Fruit fly (Drosophila melanogaster) whole organism, embryonic: ENCODE results near the gene enc.

Source experiments
- Atf3 ChIP-seq: fragments of 200-800 bp; sonication (Bioruptor generic); optimal IDR thresholded peaks from 3 replicates; lab custom pipeline; 2016; ENCODE audit warnings: missing biosample characterization, missing genetic modification characterization
- C15 ChIP-seq: fragments of 200-800 bp; sonication (Bioruptor generic); IDR thresholded peaks from 3 replicates; pipeline ENCODE4 v1.3.6; 2022; ENCODE audit warnings: missing biosample characterization, missing genetic modification characterization
- CG10366 ChIP-seq: fragments of 200-800 bp; sonication (Bioruptor generic); IDR thresholded peaks from 2 replicates; pipeline ENCODE4 v1.3.6; 2022; ENCODE audit warnings: missing biosample characterization, missing genetic modification characterization
- CG11247 ChIP-seq: fragments of 200-800 bp; sonication (Bioruptor generic); IDR thresholded peaks from 2 replicates; pipeline ENCODE4 v1.3.6; 2022; ENCODE audit warnings: missing biosample characterization, missing genetic modification characterization
- CG11398 ChIP-seq: fragments of 200-800 bp; sonication (Bioruptor generic); optimal IDR thresholded peaks from 2 replicates; lab custom pipeline; 2016; ENCODE audit warnings: missing biosample characterization, missing genetic modification characterization
- CG11504 ChIP-seq: fragments of 200-800 bp; sonication (Bioruptor generic); optimal IDR thresholded peaks from 3 replicates; lab custom pipeline; 2019; ENCODE audit warnings: missing biosample characterization, mild to moderate bottlenecking, missing genetic modification characterization, moderate library complexity
- CG13424 ChIP-seq: fragments of 200-800 bp; sonication (Bioruptor generic); optimal IDR thresholded peaks from 2 replicates; lab custom pipeline; 2019; ENCODE audit warnings: missing biosample characterization, mild to moderate bottlenecking, missing genetic modification characterization, moderate library complexity
- CG14965 ChIP-seq: fragments of 200-800 bp; sonication (Bioruptor generic); optimal IDR thresholded peaks from 2 replicates; lab custom pipeline; 2016; ENCODE audit warnings: missing biosample characterization, missing genetic modification characterization, borderline replicate concordance
- CG15479 ChIP-seq: fragments of 200-800 bp; sonication (Bioruptor generic); optimal IDR thresholded peaks from 3 replicates; lab custom pipeline; 2019; ENCODE audit warnings: missing biosample characterization, mild to moderate bottlenecking, missing genetic modification characterization, moderate library complexity
- CG1602 ChIP-seq: fragments of 200-800 bp; sonication (Bioruptor generic); optimal IDR thresholded peaks from 3 replicates; lab custom pipeline; 2016; ENCODE audit warnings: missing biosample characterization, missing genetic modification characterization
- CG2712 ChIP-seq: fragments of 200-800 bp; optimal IDR thresholded peaks from 3 replicates; lab custom pipeline; 2019; ENCODE audit warnings: missing biosample characterization, mild to moderate bottlenecking, missing genetic modification characterization, moderate library complexity
- CG30020 ChIP-seq: fragments of 200-800 bp; optimal IDR thresholded peaks from 2 replicates; lab custom pipeline; 2019; ENCODE audit warnings: missing biosample characterization, mild to moderate bottlenecking, missing genetic modification characterization, moderate library complexity
- CG31441 ChIP-seq: fragments of 200-800 bp; sonication (Bioruptor generic); IDR thresholded peaks from 2 replicates; pipeline ENCODE4 v1.3.6; 2022; ENCODE audit warnings: missing biosample characterization, missing genetic modification characterization
- CG3838 ChIP-seq: fragments of 200-800 bp; sonication (Bioruptor generic); optimal IDR thresholded peaks from 3 replicates; lab custom pipeline; 2016; ENCODE audit warnings: missing biosample characterization, missing genetic modification characterization
- CG4404 ChIP-seq: fragments of 200-800 bp; sonication (Bioruptor generic); IDR thresholded peaks from 2 replicates; pipeline ENCODE4 v1.3.6; 2022; ENCODE audit warnings: missing biosample characterization, missing genetic modification characterization
- CG6254 ChIP-seq: fragments of 200-800 bp; sonication (Bioruptor generic); optimal IDR thresholded peaks from 3 replicates; lab custom pipeline; 2017; ENCODE audit warnings: mild to moderate bottlenecking, missing biosample characterization, missing genetic modification reagents, missing genetic modification characterization
- CG6683 ChIP-seq: fragments of 200-800 bp; sonication (Bioruptor generic); optimal IDR thresholded peaks from 2 replicates; lab custom pipeline; 2017; ENCODE audit warnings: missing biosample characterization, mild to moderate bottlenecking, missing genetic modification characterization, missing genetic modification reagents
- CG8089 ChIP-seq: fragments of 200-800 bp; sonication (Bioruptor generic); optimal IDR thresholded peaks from 3 replicates; lab custom pipeline; 2016; ENCODE audit warnings: missing biosample characterization, missing genetic modification characterization
- CG8290 ChIP-seq, 3 experiments: fragments of 200-800 bp; sonication (Bioruptor generic); optimal IDR thresholded peaks; 2 replicates each; lab custom pipeline; 2016 to 2019; ENCODE audit warnings: missing biosample characterization in 3 of 3, missing genetic modification characterization in 3 of 3, mild to moderate bottlenecking in 2 of 3, moderate library complexity in 1 of 3
- CG8924 ChIP-seq: fragments of 200-800 bp; optimal IDR thresholded peaks from 3 replicates; lab custom pipeline; 2019; ENCODE audit warnings: missing biosample characterization, mild to moderate bottlenecking, missing genetic modification characterization, moderate library complexity
- CG9876 ChIP-seq: fragments of 200-800 bp; sonication (Bioruptor generic); optimal IDR thresholded peaks from 2 replicates; lab custom pipeline; 2016; ENCODE audit warnings: missing biosample characterization, missing genetic modification characterization
- Ets97D ChIP-seq: fragments of 200-800 bp; sonication (Bioruptor generic); optimal IDR thresholded peaks from 3 replicates; lab custom pipeline; 2016; ENCODE audit warnings: missing biosample characterization, missing genetic modification characterization
- Max ChIP-seq: fragments of 200-800 bp; sonication (Bioruptor generic); optimal IDR thresholded peaks from 2 replicates; lab custom pipeline; 2016; ENCODE audit warnings: missing biosample characterization, mild to moderate bottlenecking, missing genetic modification characterization
- Sox102F ChIP-seq: fragments of 200-800 bp; sonication (Bioruptor generic); optimal IDR thresholded peaks from 2 replicates; lab custom pipeline; 2018; ENCODE audit warnings: missing biosample characterization, mild to moderate bottlenecking, missing genetic modification characterization, moderate library complexity
- Sry-β ChIP-seq: fragments of 200-800 bp; sonication (Bioruptor generic); optimal IDR thresholded peaks from 2 replicates; lab custom pipeline; 2018; ENCODE audit warnings: missing biosample characterization, mild to moderate bottlenecking, missing genetic modification characterization, moderate library complexity
- Taf1 ChIP-seq: fragments of 200-800 bp; sonication (Bioruptor generic); IDR thresholded peaks from 2 replicates; pipeline ENCODE4 v1.3.6; 2022; ENCODE audit warnings: missing biosample characterization, missing genetic modification characterization
- Trl ChIP-seq, 3 experiments: fragments of >200 bp in 2 of 3; fragments of 200-800 bp in 1 of 3; sonication (Bioruptor generic) in 1 of 3; optimal IDR thresholded peaks; 2 replicates in 1 of 3; 3 replicates in 2 of 3; lab custom pipeline; 2016 to 2017; ENCODE audit warnings: missing biosample characterization in 1 of 3, missing genetic modification characterization in 1 of 3
- Xrp1 ChIP-seq: fragments of 200-800 bp; sonication (Bioruptor generic); IDR thresholded peaks from 2 replicates; pipeline ENCODE4 v1.3.6; 2022; ENCODE audit warnings: missing biosample characterization, missing genetic modification characterization
- chm ChIP-seq: fragments of 200-800 bp; sonication (Bioruptor generic); IDR thresholded peaks from 2 replicates; pipeline ENCODE4 v1.3.6; 2022; ENCODE audit warnings: missing biosample characterization, missing genetic modification characterization
- crol ChIP-seq: fragments of 200-800 bp; sonication (Bioruptor generic); IDR thresholded peaks from 2 replicates; pipeline ENCODE4 v1.3.6; 2022; ENCODE audit warnings: missing biosample characterization, missing genetic modification characterization
- dmrt11E ChIP-seq: fragments of 200-800 bp; sonication (Bioruptor generic); optimal IDR thresholded peaks from 3 replicates; lab custom pipeline; 2018; ENCODE audit warnings: missing biosample characterization, mild to moderate bottlenecking, missing genetic modification characterization, moderate library complexity
- dpn ChIP-seq, 2 experiments: fragments of 200-800 bp; sonication (Bioruptor generic); optimal IDR thresholded peaks; 3 replicates each; lab custom pipeline; 2016; ENCODE audit warnings: missing biosample characterization in 2 of 2, missing genetic modification characterization in 2 of 2
- fu2 ChIP-seq: fragments of 200-800 bp; sonication (Bioruptor generic); optimal IDR thresholded peaks from 2 replicates; lab custom pipeline; 2016; ENCODE audit warnings: missing biosample characterization, missing genetic modification characterization
- gcm ChIP-seq: fragments of 200-800 bp; sonication (Bioruptor generic); optimal IDR thresholded peaks from 2 replicates; lab custom pipeline; 2019; ENCODE audit warnings: missing biosample characterization, mild to moderate bottlenecking, missing genetic modification characterization, moderate library complexity
- jumu ChIP-seq: fragments of 200-800 bp; sonication (Bioruptor generic); optimal IDR thresholded peaks from 3 replicates; lab custom pipeline; 2016; ENCODE audit warnings: missing biosample characterization, missing genetic modification characterization
- kni ChIP-seq: fragments of 200-800 bp; sonication (Bioruptor generic); optimal IDR thresholded peaks from 3 replicates; lab custom pipeline; 2017; ENCODE audit warnings: mild to moderate bottlenecking, missing biosample characterization, missing genetic modification reagents, missing genetic modification characterization
- lab ChIP-seq: fragments of 200-800 bp; sonication (Bioruptor generic); optimal IDR thresholded peaks from 3 replicates; lab custom pipeline; 2017; ENCODE audit warnings: missing biosample characterization, missing genetic modification characterization, mild to moderate bottlenecking, moderate library complexity, missing genetic modification reagents
- luna ChIP-seq: fragments of 200-800 bp; sonication (Bioruptor generic); optimal IDR thresholded peaks from 2 replicates; lab custom pipeline; 2016; ENCODE audit warnings: missing biosample characterization, missing genetic modification characterization
- nau ChIP-seq: fragments of 200-800 bp; sonication (Bioruptor generic); optimal IDR thresholded peaks from 3 replicates; lab custom pipeline; 2017; ENCODE audit warnings: missing biosample characterization, mild to moderate bottlenecking, missing genetic modification characterization, missing genetic modification reagents
- nerfin-2 ChIP-seq: fragments of 200-800 bp; sonication (Bioruptor generic); IDR thresholded peaks from 2 replicates; pipeline ENCODE4 v1.3.6; 2022; ENCODE audit warnings: missing biosample characterization, missing genetic modification characterization; ENCODE audit not compliant: partially characterized antibody
- pros ChIP-seq: fragments of 200-800 bp; sonication (Bioruptor generic); optimal IDR thresholded peaks from 3 replicates; lab custom pipeline; 2019; ENCODE audit warnings: missing biosample characterization, mild to moderate bottlenecking, missing genetic modification characterization, moderate library complexity
- psq ChIP-seq: fragments of 200-800 bp; sonication (Bioruptor generic); optimal IDR thresholded peaks from 2 replicates; lab custom pipeline; 2017; ENCODE audit warnings: missing biosample characterization, missing genetic modification characterization
- sc ChIP-seq, 3 experiments: fragments of >200 bp in 2 of 3; fragments of 200-800 bp in 1 of 3; sonication (Bioruptor generic) in 1 of 3; optimal IDR thresholded peaks; 2 replicates in 2 of 3; 3 replicates in 1 of 3; lab custom pipeline; 2017; ENCODE audit warnings: mild to moderate bottlenecking in 1 of 3, missing biosample characterization in 1 of 3, missing genetic modification characterization in 1 of 3, missing genetic modification reagents in 1 of 3
- scrt ChIP-seq: fragments of 200-800 bp; sonication (Bioruptor generic); optimal IDR thresholded peaks from 2 replicates; lab custom pipeline; 2018; ENCODE audit warnings: missing biosample characterization, mild to moderate bottlenecking, missing genetic modification characterization, moderate library complexity
- sd ChIP-seq: fragments of 200-800 bp; sonication (Bioruptor generic); optimal IDR thresholded peaks from 3 replicates; lab custom pipeline; 2018; ENCODE audit warnings: missing biosample characterization, mild to moderate bottlenecking, missing genetic modification characterization, moderate library complexity
- slp2 ChIP-seq: fragments of 200-800 bp; sonication (Bioruptor generic); optimal IDR thresholded peaks from 2 replicates; lab custom pipeline; 2016; ENCODE audit warnings: missing biosample characterization, missing genetic modification characterization
- trem ChIP-seq: fragments of 200-800 bp; optimal IDR thresholded peaks from 3 replicates; lab custom pipeline; 2019; ENCODE audit warnings: missing biosample characterization, mild to moderate bottlenecking, missing genetic modification characterization, moderate library complexity
- ttk ChIP-seq: fragments of 200-800 bp; sonication (Bioruptor generic); IDR thresholded peaks from 2 replicates; pipeline ENCODE4 v2.1.2; 2022; ENCODE audit warnings: missing biosample characterization, missing genetic modification characterization

Gene enc

dm6 chr3L:3816772-3817483 lies 1.6 kb upstream of the enc start (continued):
- no peak for TF ChIP-seq trem (tag; lab: Kevin White, UChicago)
- no peak for TF ChIP-seq Taf1 (GFP tag; lab: Robert Waterston, UW)
- peak; percentile 0 for TF ChIP-seq dmrt11E (tag; lab: Kevin White, UChicago)
- no peak for TF ChIP-seq CG11504
- no peak for TF ChIP-seq Sry-β
- no peak for TF ChIP-seq Trl (optimal IDR thresholded peaks at IDR 0.05; lab: Kevin White, UChicago)
- no peak for TF ChIP-seq Trl (GFP tag; optimal IDR thresholded peaks at IDR 0.05; lab: Kevin White, UChicago)
- no peak for TF ChIP-seq CG30020 (tag; lab: Kevin White, UChicago)
- no peak for TF ChIP-seq pros (GFP tag; lab: Kevin White, UChicago)
- peak; percentile 26 for TF ChIP-seq CG6254
- TF ChIP-seq CG15479 (GFP tag; lab: Kevin White, UChicago): no peak
- no peak for TF ChIP-seq fu2 (GFP tag; lab: Kevin White, UChicago)
- no peak for TF ChIP-seq C15 (GFP tag; lab: Robert Waterston, UW)
- no peak for TF ChIP-seq CG11247
- no peak for TF ChIP-seq CG14965 (GFP tag; lab: Kevin White, UChicago)
- TF ChIP-seq CG31441 (GFP tag; lab: Robert Waterston, UW): no peak
- TF ChIP-seq CG4404: no peak
- no peak for TF ChIP-seq Sox102F (GFP tag; lab: Kevin White, UChicago)
- TF ChIP-seq jumu (GFP tag; lab: Kevin White, UChicago): no peak
- TF ChIP-seq ttk (GFP tag; lab: Robert Waterston, UW): no peak
- no peak for TF ChIP-seq crol (GFP tag; lab: Robert Waterston, UW)
- no peak for TF ChIP-seq CG1602 (GFP tag; lab: Kevin White, UChicago)
- TF ChIP-seq nau: no peak
- TF ChIP-seq CG11398 (GFP tag; lab: Kevin White, UChicago): no peak
- no peak for TF ChIP-seq nerfin-2 (GFP tag; lab: Robert Waterston, UW)
- no peak for TF ChIP-seq chm (GFP tag; lab: Robert Waterston, UW)
- no peak for TF ChIP-seq Xrp1
- TF ChIP-seq Max: no peak
- no peak for TF ChIP-seq CG8924
- TF ChIP-seq sd (tag; lab: Kevin White, UChicago): peak; percentile 74
- no peak for TF ChIP-seq Atf3 (GFP tag; lab: Kevin White, UChicago)
- TF ChIP-seq CG6683 (GFP tag; lab: Kevin White, UChicago): no peak
- TF ChIP-seq psq: no peak
- no peak for TF ChIP-seq Ets97D (GFP tag; lab: Kevin White, UChicago)
- no peak for TF ChIP-seq dpn (GFP tag; optimal IDR thresholded peaks at IDR 0.05; lab: Kevin White, UChicago)
- TF ChIP-seq kni (GFP tag; lab: Kevin White, UChicago): peak; percentile 16
- TF ChIP-seq luna (GFP tag; lab: Kevin White, UChicago): no peak
- TF ChIP-seq lab (GFP tag; lab: Kevin White, UChicago): peak; percentile 18
- TF ChIP-seq slp2 (GFP tag; lab: Kevin White, UChicago): no peak
- TF ChIP-seq CG3838 (GFP tag; lab: Kevin White, UChicago): no peak
- TF ChIP-seq CG13424 (tag; lab: Kevin White, UChicago): peak; percentile 17
- no peak for TF ChIP-seq CG8089 (GFP tag; lab: Kevin White, UChicago)
- no peak for TF ChIP-seq CG9876
- TF ChIP-seq sc (optimal IDR thresholded peaks at IDR 0.05; lab: Kevin White, UChicago): no peak
- no peak for TF ChIP-seq sc (GFP tag; optimal IDR thresholded peaks at IDR 0.05; lab: Kevin White, UChicago)
- TF ChIP-seq scrt (GFP tag; lab: Kevin White, UChicago): no peak
- TF ChIP-seq CG8290 (GFP tag; optimal IDR thresholded peaks at IDR 0.05; lab: Kevin White, UChicago): no peak
- no peak for TF ChIP-seq CG8290 (tag; optimal IDR thresholded peaks at IDR 0.05; lab: Kevin White, UChicago)
- TF ChIP-seq CG10366 (GFP tag; lab: Robert Waterston, UW): no peak
- TF ChIP-seq gcm: no peak
- no peak for TF ChIP-seq CG2712
